Worm (Caenorhabditis elegans) whole organism, L1 larva: ENCODE measurements around the gene T13C2.2.

ENCODE experiments used
- Y116A8C.19 ChIP-seq: sonication (generic microtip); optimal IDR thresholded peaks from 2 replicates; lab custom pipeline; 2016; ENCODE audit warnings: missing compliant biosample characterization, missing genetic modification characterization, borderline replicate concordance
- aha-1 ChIP-seq: fragments of 150-350 bp; optimal IDR thresholded peaks from 2 replicates; lab custom pipeline; 2014; ENCODE audit warnings: missing biosample characterization, missing genetic modification characterization
- aly-2 ChIP-seq: fragments of 150-350 bp; optimal IDR thresholded peaks from 2 replicates; lab custom pipeline; 2014; ENCODE audit warnings: missing biosample characterization, missing genetic modification characterization
- blmp-1 ChIP-seq: fragments of 150-350 bp; optimal IDR thresholded peaks from 2 replicates; lab custom pipeline; 2014; ENCODE audit warnings: missing biosample characterization, missing genetic modification characterization
- ceh-90 ChIP-seq: sonication (generic microtip); optimal IDR thresholded peaks from 2 replicates; lab custom pipeline; 2016; ENCODE audit warnings: missing genetic modification characterization, missing compliant biosample characterization
- ces-1 ChIP-seq: fragments of 150-350 bp; optimal IDR thresholded peaks from 2 replicates; lab custom pipeline; 2014; ENCODE audit warnings: missing biosample characterization, missing genetic modification reagents, missing genetic modification characterization
- efl-1 ChIP-seq, 4 experiments: fragments of 150-350 bp; optimal IDR thresholded peaks in 3 of 4; peaks in 1 of 4; 1 replicate in 1 of 4; 2 replicates in 3 of 4; lab custom pipeline; 2014; ENCODE audit warnings: missing biosample characterization in 2 of 4, missing genetic modification characterization in 2 of 4, missing genetic modification reagents in 2 of 4
- efl-3 ChIP-seq: fragments of 200-800 bp; sonication (Bioruptor generic); optimal IDR thresholded peaks from 2 replicates; lab custom pipeline; 2018; ENCODE audit warnings: mild to moderate bottlenecking, missing genetic modification characterization, missing compliant biosample characterization
- egl-13 ChIP-seq: sonication (generic microtip); optimal IDR thresholded peaks from 2 replicates; lab custom pipeline; 2016; ENCODE audit warnings: missing genotype, missing genetic modification reagents, missing genetic modification characterization, missing compliant biosample characterization
- elt-2 ChIP-seq: sonication (generic microtip); optimal IDR thresholded peaks from 2 replicates; lab custom pipeline; 2016; ENCODE audit warnings: missing genetic modification characterization, mild to moderate bottlenecking, inconsistent platforms, missing compliant biosample characterization, missing genetic modification reagents
- ets-5 ChIP-seq: fragments of 200-800 bp; sonication (Bioruptor generic); IDR thresholded peaks from 2 replicates; pipeline ENCODE4 v1.3.6; 2022; ENCODE audit warnings: missing genetic modification characterization, missing compliant biosample characterization
- fkh-8 ChIP-seq: sonication (generic microtip); optimal IDR thresholded peaks from 2 replicates; lab custom pipeline; 2016; ENCODE audit warnings: mild to moderate bottlenecking, missing genetic modification characterization, missing compliant biosample characterization
- fos-1 ChIP-seq: fragments of 150-350 bp; optimal IDR thresholded peaks from 2 replicates; lab custom pipeline; 2014; ENCODE audit warnings: missing biosample characterization, missing genetic modification characterization
- grh-1 ChIP-seq: fragments of 200-800 bp; sonication (Bioruptor generic); IDR thresholded peaks from 2 replicates; pipeline ENCODE4 v1.3.6; 2022; ENCODE audit warnings: missing genetic modification reagents, missing genetic modification characterization, missing compliant biosample characterization
- hlh-17 ChIP-seq: fragments of 200-800 bp; sonication (Bioruptor generic); optimal IDR thresholded peaks from 2 replicates; lab custom pipeline; 2018; ENCODE audit warnings: missing genetic modification characterization, mild to moderate bottlenecking, missing compliant biosample characterization, moderate library complexity, borderline replicate concordance
- hlh-4 ChIP-seq: sonication (generic microtip); optimal IDR thresholded peaks from 2 replicates; lab custom pipeline; 2016; ENCODE audit warnings: mild to moderate bottlenecking, missing genetic modification characterization, missing compliant biosample characterization
- hpl-2 ChIP-seq: fragments of 150-350 bp; optimal IDR thresholded peaks from 2 replicates; lab custom pipeline; 2014; ENCODE audit warnings: missing biosample characterization, missing genetic modification reagents, missing genetic modification characterization
- jun-1 ChIP-seq: fragments of 150-350 bp; optimal IDR thresholded peaks from 2 replicates; lab custom pipeline; 2014; ENCODE audit warnings: missing biosample characterization, missing genetic modification reagents, missing genetic modification characterization
- lin-13 ChIP-seq: fragments of 150-350 bp; optimal IDR thresholded peaks from 2 replicates; lab custom pipeline; 2014; ENCODE audit warnings: missing biosample characterization, missing genetic modification reagents, missing genetic modification characterization
- lin-14 ChIP-seq: fragments of 200-800 bp; sonication (Bioruptor generic); optimal IDR thresholded peaks from 2 replicates; lab custom pipeline; 2018; ENCODE audit warnings: mild to moderate bottlenecking, missing genetic modification characterization, moderate library complexity, missing compliant biosample characterization
- lin-35 ChIP-seq, 2 experiments: fragments of 150-350 bp; optimal IDR thresholded peaks; 2 replicates each; lab custom pipeline; 2014; ENCODE audit warnings: missing biosample characterization in 2 of 2, missing genetic modification characterization in 2 of 2, missing genetic modification reagents in 2 of 2
- lsy-2 ChIP-seq, 2 experiments: fragments of 150-350 bp; optimal IDR thresholded peaks; 2 replicates each; lab custom pipeline; 2014; ENCODE audit warnings: missing biosample characterization in 2 of 2, missing genetic modification characterization in 2 of 2
- mab-9 ChIP-seq: fragments of 200-800 bp; sonication (Bioruptor generic); IDR thresholded peaks from 2 replicates; pipeline ENCODE4 v1.3.6; 2022; ENCODE audit warnings: missing genetic modification reagents, missing genetic modification characterization, missing compliant biosample characterization
- mdl-1 ChIP-seq, 2 experiments: fragments of 150-350 bp; optimal IDR thresholded peaks; 2 replicates each; lab custom pipeline; 2014 to 2017; ENCODE audit warnings: missing biosample characterization in 2 of 2, missing genetic modification characterization in 2 of 2, inconsistent platforms in 1 of 2
- nhr-11 ChIP-seq: fragments of 150-350 bp; optimal IDR thresholded peaks from 2 replicates; lab custom pipeline; 2014; ENCODE audit warnings: missing biosample characterization, missing genetic modification characterization
- nhr-237 ChIP-seq: fragments of 150-350 bp; optimal IDR thresholded peaks from 2 replicates; lab custom pipeline; 2014; ENCODE audit warnings: missing biosample characterization, missing genetic modification characterization
- nhr-71 ChIP-seq: sonication (generic microtip); optimal IDR thresholded peaks from 2 replicates; lab custom pipeline; 2016; ENCODE audit warnings: mild to moderate bottlenecking, missing genetic modification characterization, moderate library complexity, missing compliant biosample characterization
- nhr-76 ChIP-seq: sonication (generic microtip); optimal IDR thresholded peaks from 2 replicates; lab custom pipeline; 2017; ENCODE audit warnings: missing biosample characterization, missing genetic modification characterization
- nhr-77 ChIP-seq: fragments of 150-350 bp; optimal IDR thresholded peaks from 2 replicates; lab custom pipeline; 2014; ENCODE audit warnings: missing biosample characterization, missing genetic modification characterization
- nhr-84 ChIP-seq: sonication (generic microtip); optimal IDR thresholded peaks from 2 replicates; lab custom pipeline; 2017; ENCODE audit warnings: missing biosample characterization, missing genetic modification characterization
- nhr-85 ChIP-seq: sonication (generic microtip); peaks from one replicate; lab custom pipeline; 2016; ENCODE audit warnings: missing genetic modification characterization, inconsistent platforms, missing compliant biosample characterization
- nhr-90 ChIP-seq: sonication (generic microtip); optimal IDR thresholded peaks from 2 replicates; lab custom pipeline; 2016; ENCODE audit warnings: mild to moderate bottlenecking, missing genetic modification characterization, missing compliant biosample characterization; ENCODE audit not compliant: poor library complexity
- pax-3 ChIP-seq: fragments of 200-800 bp; sonication (Bioruptor generic); optimal IDR thresholded peaks from 2 replicates; lab custom pipeline; 2018; ENCODE audit warnings: mild to moderate bottlenecking, missing genetic modification characterization, moderate library complexity, missing compliant biosample characterization
- rnt-1 ChIP-seq: sonication (generic microtip); optimal IDR thresholded peaks from 2 replicates; lab custom pipeline; 2016; ENCODE audit warnings: mild to moderate bottlenecking, missing genetic modification characterization, moderate library complexity, missing compliant biosample characterization
- snpc-4 ChIP-seq: fragments of 150-350 bp; optimal IDR thresholded peaks from 2 replicates; lab custom pipeline; 2014; ENCODE audit warnings: missing biosample characterization, missing genetic modification characterization
- sup-37 ChIP-seq: fragments of 200-800 bp; sonication (Bioruptor generic); optimal IDR thresholded peaks from 2 replicates; lab custom pipeline; 2018; ENCODE audit warnings: mild to moderate bottlenecking, missing genetic modification characterization, missing compliant biosample characterization
- tbx-2 ChIP-seq: sonication (generic microtip); optimal IDR thresholded peaks from 2 replicates; lab custom pipeline; 2016; ENCODE audit warnings: missing genetic modification characterization, missing compliant biosample characterization
- unc-30 ChIP-seq: sonication (generic microtip); optimal IDR thresholded peaks from 2 replicates; lab custom pipeline; 2017; ENCODE audit warnings: missing biosample characterization, missing genetic modification characterization
- unc-62 ChIP-seq: fragments of 150-350 bp; optimal IDR thresholded peaks from 2 replicates; lab custom pipeline; 2014; ENCODE audit warnings: missing biosample characterization, missing genetic modification reagents, missing genetic modification characterization
- unc-86 ChIP-seq: sonication (generic microtip); optimal IDR thresholded peaks from 2 replicates; lab custom pipeline; 2016; ENCODE audit warnings: missing genetic modification characterization, missing compliant biosample characterization
- unc-98 ChIP-seq: fragments of 200-800 bp; sonication (Bioruptor generic); IDR thresholded peaks from 2 replicates; pipeline ENCODE4 v1.3.6; 2022; ENCODE audit warnings: missing genetic modification characterization, missing compliant biosample characterization
- vab-15 ChIP-seq: sonication (generic microtip); optimal IDR thresholded peaks from 2 replicates; lab custom pipeline; 2017; ENCODE audit warnings: missing genotype, mild to moderate bottlenecking, missing genetic modification characterization, missing compliant biosample characterization
- zip-4 ChIP-seq: fragments of 200-800 bp; sonication (Bioruptor generic); optimal IDR thresholded peaks from 2 replicates; lab custom pipeline; 2018; ENCODE audit warnings: mild to moderate bottlenecking, missing genetic modification characterization, moderate library complexity, missing compliant biosample characterization
- ztf-11 ChIP-seq, 2 experiments: sonication (generic microtip); optimal IDR thresholded peaks; 2 replicates each; lab custom pipeline; 2016 to 2017; ENCODE audit warnings: missing genetic modification characterization in 2 of 2, missing biosample characterization in 1 of 2, missing compliant biosample characterization in 1 of 2
- ztf-4 ChIP-seq: fragments of 150-350 bp; optimal IDR thresholded peaks from 2 replicates; lab custom pipeline; 2014; ENCODE audit warnings: missing biosample characterization, missing genetic modification characterization

The T13C2.2 gene

ce11 chrII:6791891-6792290, at the start of gene T13C2.2:
T13C2.2 (plus strand) TSS chrII:6792191.
- no peak for TF ChIP-seq lin-14
- TF ChIP-seq blmp-1 (tag; lab: Kevin White, UChicago): peak; percentile 52
- no peak for TF ChIP-seq ztf-4 (tag; lab: Kevin White, UChicago)
- no peak for TF ChIP-seq rnt-1 (tag; lab: Kevin White, UChicago)
- TF ChIP-seq nhr-85 (tag; lab: Kevin White, UChicago): no peak

DNA sequence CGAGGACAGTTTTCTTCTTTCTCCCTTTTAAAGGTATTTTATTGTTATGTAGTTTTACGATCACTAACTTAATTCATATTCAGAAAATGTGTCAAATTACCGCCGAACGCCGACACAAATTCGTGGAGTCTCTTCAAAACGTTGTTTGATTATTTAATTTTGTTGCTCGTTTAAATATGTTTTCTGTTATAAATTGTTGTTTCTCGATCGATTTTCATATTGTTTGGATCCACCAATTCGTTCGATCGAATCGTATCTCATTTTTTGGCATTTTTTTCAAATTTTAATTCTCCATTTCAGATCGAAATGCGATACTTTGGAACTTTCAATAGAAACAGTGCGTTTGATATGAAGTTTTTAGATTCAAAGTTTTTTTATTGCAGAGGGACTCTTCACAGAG, 49.4 kb upstream of the T13C2.2 start, which contains the start of gene F41G3.6:
Gene F41G3.6 (plus strand): TSS at position 301 of the 400 bp plus-strand sequence.
- TF ChIP-seq blmp-1 (tag; lab: Kevin White, UChicago): no peak
- no peak for TF ChIP-seq aly-2
- no peak for TF ChIP-seq ets-5 (GFP tag; lab: Robert Waterston, UW)
- TF ChIP-seq lin-13: no peak
- no peak for TF ChIP-seq nhr-84

DNA sequence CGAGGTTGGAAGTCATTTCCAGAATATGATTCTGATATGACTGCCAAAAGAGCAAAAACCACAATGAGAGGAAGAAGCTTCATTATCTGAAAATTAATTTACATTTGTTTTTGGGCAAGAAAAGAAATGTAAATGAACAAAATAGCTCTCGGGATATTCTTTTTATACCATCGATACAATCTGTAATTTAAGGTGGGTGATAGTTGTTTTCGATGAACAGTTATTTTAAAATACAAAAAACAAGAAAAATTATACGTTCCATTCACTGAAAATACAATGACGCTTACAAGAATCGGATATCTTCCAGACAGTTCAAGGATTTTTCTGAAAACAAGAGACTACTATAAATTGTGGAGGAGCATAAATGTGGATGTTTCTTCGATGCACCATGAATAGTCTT, 47.3 kb upstream of the T13C2.2 start, which contains the start of gene ins-15:
Gene ins-15 (minus strand): TSS at position 101 of the 400 bp plus-strand sequence.
- no peak for TF ChIP-seq efl-1 (optimal IDR thresholded peaks at IDR 0.05; lab: Kevin White, UChicago)
- peak in 1 of 2 experiments; percentile 12 for TF ChIP-seq efl-1 (GFP tag; optimal IDR thresholded peaks at IDR 0.05 in 1 of 2; lab: Kevin White, UChicago)
- no peak for TF ChIP-seq blmp-1 (tag; lab: Kevin White, UChicago)

DNA sequence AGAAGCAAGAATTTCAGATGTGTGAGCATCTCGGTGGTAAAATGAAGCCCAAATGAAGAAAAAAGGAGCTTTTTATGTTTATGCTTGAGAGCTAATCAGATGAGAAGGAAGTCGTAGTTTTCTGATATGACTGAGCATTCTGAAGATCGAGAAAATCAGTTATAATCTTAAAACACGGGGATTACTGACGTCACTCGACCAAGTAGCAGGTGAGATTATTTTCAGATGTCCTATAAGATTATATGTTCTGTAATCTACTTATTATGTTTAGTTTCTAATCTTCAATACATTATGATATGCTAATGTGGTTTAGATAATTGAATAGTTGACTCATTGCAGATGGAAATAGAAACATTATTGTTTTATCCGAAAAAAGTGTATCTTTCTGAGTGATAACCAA, 46.2 kb upstream of the T13C2.2 start, which contains the start of gene ins-14:
Gene ins-14 (minus strand): TSS at position 32 of the 400 bp plus-strand sequence.
- TF ChIP-seq unc-62 (GFP tag; lab: Kevin White, UChicago) (no peak), unc-98 (GFP tag; lab: Robert Waterston, UW) (no peak), aly-2 (no peak), nhr-11 (tag; lab: Kevin White, UChicago) (no peak), efl-3 (no peak), aha-1 (no peak), nhr-85 (tag; lab: Kevin White, UChicago) (no peak), rnt-1 (tag; lab: Kevin White, UChicago) (no peak), lin-14 (no peak), zip-4 (GFP tag; lab: Kevin White, UChicago) (no peak), nhr-76 (no peak), ztf-4 (tag; lab: Kevin White, UChicago) (no peak), blmp-1 (tag; lab: Kevin White, UChicago) (no peak), ceh-90 (tag; lab: Kevin White, UChicago) (no peak), vab-15 (tag; lab: Kevin White, UChicago) (no peak), jun-1 (no peak), hlh-4 (no peak), snpc-4 (tag; lab: Kevin White, UChicago) (no peak), hpl-2 (no peak), Y116A8C.19 (tag; lab: Kevin White, UChicago) (no peak), fkh-8 (tag; lab: Kevin White, UChicago) (peak; percentile 80), lsy-2 (tag; optimal IDR thresholded peaks at IDR 0.05; lab: Kevin White, UChicago) (no peak), ztf-11 (tag; optimal IDR thresholded peaks at IDR 0.05; lab: Kevin White, UChicago) (no peak), fos-1 (tag; lab: Kevin White, UChicago) (peak; percentile 33), lin-35 (GFP tag; optimal IDR thresholded peaks at IDR 0.05; lab: Kevin White, UChicago) (no peak), sup-37 (GFP tag; lab: Kevin White, UChicago) (no peak), mdl-1 (tag; optimal IDR thresholded peaks at IDR 0.05; lab: Kevin White, UChicago) (no peak), unc-86 (tag; lab: Kevin White, UChicago) (no peak), nhr-77 (tag; lab: Kevin White, UChicago) (no peak), grh-1 (GFP tag; lab: Robert Waterston, UW) (no peak), nhr-90 (tag; lab: Kevin White, UChicago) (no peak), nhr-237 (tag; lab: Kevin White, UChicago) (no peak), lin-13 (no peak), tbx-2 (tag; lab: Kevin White, UChicago) (no peak), mab-9 (GFP tag; lab: Robert Waterston, UW) (no peak), unc-30 (no peak), nhr-71 (tag; lab: Kevin White, UChicago) (peak; percentile 53), pax-3 (tag; lab: Kevin White, UChicago) (peak; percentile 50), egl-13 (tag; lab: Kevin White, UChicago) (peak; percentile 60), hlh-17 (GFP tag; lab: Kevin White, UChicago) (no peak), ces-1 (GFP tag; lab: Kevin White, UChicago) (no peak), elt-2 (tag; lab: Kevin White, UChicago) (no peak)
